Fruit fly (Drosophila melanogaster) S2 (cell line): ENCODE data around the gene CG33630.

Source experiments
- CG8478 ChIP-seq: fragments of >200 bp; optimal IDR thresholded peaks from 2 replicates; lab custom pipeline; 2018
- CTCF ChIP-seq, 2 experiments: fragments of >200 bp; optimal IDR thresholded peaks; 2 replicates each; lab custom pipeline; 2018

CG33630 gene

dm6 chr3R:10075323-10075788 is 12.9 kb downstream of the CG33630 start, which contains the start of gene Alp13:
TSS of gene Alp13 (minus strand) at chr3R:10075373.
- TF ChIP-seq CG8478 (lab: Kevin White, UChicago) (no peak), CTCF (optimal IDR thresholded peaks at IDR 0.05; lab: Kevin White, UChicago) (no peak)

- TF ChIP-seq CTCF (optimal IDR thresholded peaks at IDR 0.05; lab: Kevin White, UChicago) (peak in 1 of 2 experiments; percentile 54), CG8478 (lab: Kevin White, UChicago) (no peak)
These were observed 14.2 kb downstream of the CG33630 start for dm6 chr3R:10076665-10077064.

- TF ChIP-seq CTCF (optimal IDR thresholded peaks at IDR 0.05; lab: Kevin White, UChicago) (no peak), CG8478 (lab: Kevin White, UChicago) (no peak)
These were observed 16.2 kb downstream of the CG33630 start for dm6 chr3R:10078468-10079143.

- TF ChIP-seq CG8478 (lab: Kevin White, UChicago) (no peak), CTCF (optimal IDR thresholded peaks at IDR 0.05; lab: Kevin White, UChicago) (no peak)
These were observed 17.0 kb downstream of the CG33630 start for dm6 chr3R:10079267-10079987.

- TF ChIP-seq CTCF (optimal IDR thresholded peaks at IDR 0.05; lab: Kevin White, UChicago) (no peak), CG8478 (lab: Kevin White, UChicago) (no peak)
These were observed 18.3 kb downstream of the CG33630 start for dm6 chr3R:10080699-10081098.

- no peak for TF ChIP-seq CG8478 (lab: Kevin White, UChicago)
- no peak for TF ChIP-seq CTCF (optimal IDR thresholded peaks at IDR 0.05; lab: Kevin White, UChicago)
These were observed 19.2 kb downstream of the CG33630 start for dm6 chr3R:10081469-10082111.

dm6 chr3R:10082549-10083075 is 20.2 kb downstream of the CG33630 start:
- no peak for TF ChIP-seq CG8478 (lab: Kevin White, UChicago)
- no peak for TF ChIP-seq CTCF (optimal IDR thresholded peaks at IDR 0.05; lab: Kevin White, UChicago)

dm6 chr3R:10083077-10083476 is 20.7 kb downstream of the CG33630 start:
- TF ChIP-seq CG8478 (lab: Kevin White, UChicago) = no peak
- no peak for TF ChIP-seq CTCF (optimal IDR thresholded peaks at IDR 0.05; lab: Kevin White, UChicago)

dm6 chr3R:10084179-10084647 is 21.8 kb downstream of the CG33630 start:
- TF ChIP-seq CTCF (optimal IDR thresholded peaks at IDR 0.05; lab: Kevin White, UChicago) (no peak), CG8478 (lab: Kevin White, UChicago) (no peak)

dm6 chr3R:10084914-10085313 is 22.5 kb downstream of the CG33630 start:
- TF ChIP-seq CG8478 (lab: Kevin White, UChicago) (no peak), CTCF (optimal IDR thresholded peaks at IDR 0.05; lab: Kevin White, UChicago) (no peak)

- TF ChIP-seq CG8478 (lab: Kevin White, UChicago) (no peak), CTCF (optimal IDR thresholded peaks at IDR 0.05; lab: Kevin White, UChicago) (no peak)
These were observed 23.8 kb downstream of the CG33630 start for dm6 chr3R:10086222-10086621.

dm6 chr3R:10086683-10087082 is 24.3 kb downstream of the CG33630 start:
- no peak for TF ChIP-seq CG8478 (lab: Kevin White, UChicago)
- TF ChIP-seq CTCF (optimal IDR thresholded peaks at IDR 0.05; lab: Kevin White, UChicago) = no peak

- TF ChIP-seq CG8478 (lab: Kevin White, UChicago) = peak; percentile 41
- no peak for TF ChIP-seq CTCF (optimal IDR thresholded peaks at IDR 0.05; lab: Kevin White, UChicago)
These were observed 24.9 kb downstream of the CG33630 start for dm6 chr3R:10087206-10087927.

- TF ChIP-seq CG8478 (lab: Kevin White, UChicago) (no peak), CTCF (optimal IDR thresholded peaks at IDR 0.05; lab: Kevin White, UChicago) (no peak)
These were observed 26.8 kb downstream of the CG33630 start for dm6 chr3R:10089171-10089664.
